Fruit fly (Drosophila melanogaster): Measurements from ENCODE around the gene CG32457.

CG32457 gene

DNA sequence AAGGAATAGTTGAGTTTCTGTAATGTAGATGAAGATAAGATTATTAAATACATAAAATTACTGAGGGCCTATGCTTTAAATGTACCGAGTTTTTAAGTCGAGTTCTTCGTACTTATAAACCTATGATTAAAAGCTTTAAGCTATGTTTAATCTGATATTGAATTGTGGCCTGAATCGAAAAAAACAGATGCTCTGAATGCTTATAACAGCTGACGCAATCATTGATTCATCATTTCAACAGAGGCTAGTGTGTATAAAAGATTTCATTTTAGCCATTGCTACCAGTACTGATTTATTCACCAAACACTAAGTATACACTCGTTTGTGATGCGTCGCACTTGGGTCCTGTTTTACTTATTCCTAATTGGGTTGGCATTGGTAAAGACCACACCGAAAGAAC, at the start of gene CG32457:
Gene CG32457 (plus strand): TSS at position 301 of the 400 bp plus-strand sequence.
- TF ChIP-seq Vsx1 (GFP tag; optimal IDR thresholded peaks at IDR 0.05) (no peak), Blimp-1 (GFP tag; optimal IDR thresholded peaks at IDR 0.05) (no peak), CG10959 (GFP tag; IDR thresholded peaks at IDR 0.05) (no peak), dati (GFP tag; IDR thresholded peaks at IDR 0.05) (no peak)

DNA sequence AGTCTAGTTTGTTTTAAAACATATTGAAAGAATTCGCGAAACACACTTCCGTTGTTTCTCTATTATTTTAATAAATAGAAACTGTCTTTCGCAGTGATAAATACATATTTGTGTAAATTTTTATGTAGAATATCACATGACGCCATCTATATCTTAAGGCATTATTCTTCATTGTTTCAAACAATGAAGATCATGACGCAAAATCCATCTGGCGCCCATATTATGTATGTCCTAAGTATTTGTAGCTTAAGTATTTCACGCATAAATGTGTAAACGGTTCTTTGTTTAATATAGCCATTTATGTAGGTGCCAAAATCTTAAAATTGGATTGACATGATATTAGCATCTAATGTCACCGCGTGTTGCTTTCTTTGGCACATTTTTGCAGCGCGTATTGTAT, 47.2 kb upstream of the CG32457 start:
- peak; percentile 20 for TF ChIP-seq Lhr (GFP tag; optimal IDR thresholded peaks at IDR 0.05)
- no peak for TF ChIP-seq Chrac-16 (GFP tag; optimal IDR thresholded peaks at IDR 0.05)
- no peak for TF ChIP-seq Deaf1 (tag; optimal IDR thresholded peaks at IDR 0.05)
- TF ChIP-seq NfI (GFP tag; optimal IDR thresholded peaks at IDR 0.05) = no peak
- TF ChIP-seq trem (tag; optimal IDR thresholded peaks at IDR 0.05) = no peak
- peak; percentile 73 for TF ChIP-seq stwl (tag; optimal IDR thresholded peaks at IDR 0.05)
- no peak for TF ChIP-seq ro (GFP tag; IDR thresholded peaks at IDR 0.05)
- TF ChIP-seq CG34376 (GFP tag; optimal IDR thresholded peaks at IDR 0.05) = no peak
- TF ChIP-seq CG11504 (tag; optimal IDR thresholded peaks at IDR 0.05) = no peak
- TF ChIP-seq CG8290 (GFP tag; optimal IDR thresholded peaks at IDR 0.05) = peak; percentile 35
- no peak for TF ChIP-seq CG8290 (tag; optimal IDR thresholded peaks at IDR 0.05)
- TF ChIP-seq CG8281 (tag; optimal IDR thresholded peaks at IDR 0.05) = peak; percentile 15
- TF ChIP-seq CG4328 (GFP tag; optimal IDR thresholded peaks at IDR 0.05) = no peak
- TF ChIP-seq CG31224 (GFP tag; IDR thresholded peaks at IDR 0.05) = no peak
- no peak for TF ChIP-seq Usf (GFP tag; optimal IDR thresholded peaks at IDR 0.05)
- TF ChIP-seq CG2199 (GFP tag; IDR thresholded peaks at IDR 0.05) = peak; percentile 98
- TF ChIP-seq CG10462 (GFP tag; optimal IDR thresholded peaks at IDR 0.05) = no peak
- TF ChIP-seq CTCF (GFP tag; optimal IDR thresholded peaks at IDR 0.05) = peak; percentile 94
- TF ChIP-seq crol (GFP tag; IDR thresholded peaks at IDR 0.05) = no peak
- TF ChIP-seq lbe (GFP tag; optimal IDR thresholded peaks at IDR 0.05) = no peak
- TF ChIP-seq CG6791 (GFP tag; IDR thresholded peaks at IDR 0.05; ENCODE audit: partially characterized antibody) = peak; percentile 55; the same call in 1 of the 3 replicates
- no peak for TF ChIP-seq zen2 (GFP tag; IDR thresholded peaks at IDR 0.05; ENCODE audit: partially characterized antibody)
- TF ChIP-seq amos (GFP tag; IDR thresholded peaks at IDR 0.05; ENCODE audit: partially characterized antibody) = peak; percentile 46; the same call in 1 of the 2 replicates
- no peak for TF ChIP-seq CG7928 (GFP tag; optimal IDR thresholded peaks at IDR 0.05)
- no peak for TF ChIP-seq E2f2 (GFP tag; IDR thresholded peaks at IDR 0.05)
- TF ChIP-seq nmo (GFP tag; optimal IDR thresholded peaks at IDR 0.05) = no peak
- TF ChIP-seq zen (tag; optimal IDR thresholded peaks at IDR 0.05) = peak; percentile 37
- TF ChIP-seq CG13424 (tag; optimal IDR thresholded peaks at IDR 0.05) = no peak
- no peak for TF ChIP-seq tap (tag; optimal IDR thresholded peaks at IDR 0.05)
- TF ChIP-seq eve (GFP tag; optimal IDR thresholded peaks at IDR 0.05) = no peak
- TF ChIP-seq bcd (GFP tag; optimal IDR thresholded peaks at IDR 0.05) = no peak
- TF ChIP-seq pita (GFP tag; optimal IDR thresholded peaks at IDR 0.05) = peak; percentile 39
- TF ChIP-seq CG9876 (GFP tag; optimal IDR thresholded peaks at IDR 0.05) = no peak
- no peak for TF ChIP-seq CG13624 (GFP tag; optimal IDR thresholded peaks at IDR 0.05)
- peak; percentile 93 for TF ChIP-seq Dip2 (GFP tag; IDR thresholded peaks at IDR 0.05)
- no peak for TF ChIP-seq CoRest (tag; optimal IDR thresholded peaks at IDR 0.05)
- TF ChIP-seq CG12155 (GFP tag; optimal IDR thresholded peaks at IDR 0.05) = no peak
- no peak for TF ChIP-seq CG9215 (GFP tag; IDR thresholded peaks at IDR 0.05)
- no peak for TF ChIP-seq crp (GFP tag; optimal IDR thresholded peaks at IDR 0.05)
- TF ChIP-seq CG2875 (GFP tag; optimal IDR thresholded peaks at IDR 0.05) = no peak
- no peak for TF ChIP-seq Elba2 (GFP tag; optimal IDR thresholded peaks at IDR 0.05)
- no peak for TF ChIP-seq CG10654 (GFP tag; optimal IDR thresholded peaks at IDR 0.05)
- TF ChIP-seq gsb (GFP tag; IDR thresholded peaks at IDR 0.05) = no peak
- TF ChIP-seq bbx (GFP tag; IDR thresholded peaks at IDR 0.05; ENCODE audit: partially characterized antibody) = no peak
- TF ChIP-seq CG10979 (tag; optimal IDR thresholded peaks at IDR 0.05) = peak; percentile 52
- TF ChIP-seq D19A (tag; optimal IDR thresholded peaks at IDR 0.05) = peak; percentile 3
